Worm (Caenorhabditis elegans): Measurements from ENCODE around the gene flp-17.

flp-17 gene

DNA sequence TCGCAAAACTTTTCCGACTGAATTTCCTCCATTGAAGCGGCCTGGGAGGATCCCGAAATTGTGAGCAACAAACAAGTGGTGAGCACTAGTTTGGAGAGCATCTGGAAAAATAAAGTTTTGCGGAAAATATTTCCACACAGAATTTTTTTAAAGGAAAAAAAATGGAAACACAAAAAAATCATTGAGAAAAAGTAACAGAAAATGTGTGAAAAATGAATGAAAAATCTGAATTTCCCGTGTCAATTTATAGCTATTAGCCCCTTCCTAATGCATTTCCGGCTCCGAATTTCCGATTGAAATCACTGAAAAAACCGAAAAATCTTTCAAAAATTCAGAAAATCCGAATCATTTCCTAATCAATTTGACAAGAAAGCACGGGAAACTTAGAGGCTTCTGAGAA is at the start of gene flp-17:
TSS of gene flp-17 (minus strand) at position 101 of the 400 bp plus-strand sequence.
- TF ChIP-seq ztf-11 (tag; optimal IDR thresholded peaks at IDR 0.05) (no peak), C34F6.9 (tag; optimal IDR thresholded peaks at IDR 0.05) (no peak), ama-1 (optimal IDR thresholded peaks at IDR 0.05) (no peak), ceh-16 (tag; optimal IDR thresholded peaks at IDR 0.05) (no peak), egl-27 (tag; optimal IDR thresholded peaks at IDR 0.05) (no peak), ceh-82 (tag; optimal IDR thresholded peaks at IDR 0.05) (no peak), zag-1 (tag; optimal IDR thresholded peaks at IDR 0.05) (no peak), Y55F3AM.14 (GFP tag; optimal IDR thresholded peaks at IDR 0.05) (no peak), fos-1 (tag; optimal IDR thresholded peaks at IDR 0.05) (no peak), nhr-129 (tag; optimal IDR thresholded peaks at IDR 0.05) (no peak), sma-3 (GFP tag; optimal IDR thresholded peaks at IDR 0.05) (no peak), nhr-6 (tag; optimal IDR thresholded peaks at IDR 0.05) (no peak), aly-2 (tag; optimal IDR thresholded peaks at IDR 0.05) (no peak), gmeb-1 (tag; optimal IDR thresholded peaks at IDR 0.05) (no peak), unc-62 (GFP tag; optimal IDR thresholded peaks at IDR 0.05) (no peak), skn-1 (tag; optimal IDR thresholded peaks at IDR 0.05) (no peak), nhr-21 (tag; optimal IDR thresholded peaks at IDR 0.05) (no peak)

ce11 chrIV:17238951-17239350 is 47.3 kb upstream of the flp-17 start:
- TF ChIP-seq ama-1 (optimal IDR thresholded peaks at IDR 0.05) (no peak), ceh-16 (tag; optimal IDR thresholded peaks at IDR 0.05) (no peak), sma-3 (GFP tag; optimal IDR thresholded peaks at IDR 0.05) (no peak), C34F6.9 (tag; optimal IDR thresholded peaks at IDR 0.05) (no peak), R02D3.7 (tag; optimal IDR thresholded peaks at IDR 0.05) (no peak), peb-1 (tag; optimal IDR thresholded peaks at IDR 0.05) (no peak), gmeb-1 (tag; optimal IDR thresholded peaks at IDR 0.05) (no peak), alr-1 (tag; optimal IDR thresholded peaks at IDR 0.05) (no peak)

DNA sequence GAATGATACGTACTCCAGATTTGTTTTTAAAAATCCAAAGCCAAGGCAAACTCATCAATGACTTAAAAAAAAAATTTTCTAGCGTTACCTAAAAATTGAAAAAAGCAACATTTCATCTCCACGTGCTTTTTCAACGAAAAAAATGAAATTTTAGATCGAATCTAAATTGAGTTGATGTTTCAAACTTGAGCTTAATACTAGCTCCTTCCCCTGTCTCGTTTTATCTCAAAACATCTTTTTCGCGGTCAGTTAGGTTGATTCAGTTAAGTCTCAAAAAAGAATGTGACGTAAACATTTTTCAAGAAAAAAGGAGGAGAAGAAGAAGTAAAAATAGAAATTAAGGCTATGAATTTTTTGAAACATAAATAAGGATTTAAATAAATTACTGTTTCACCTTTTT is 45.3 kb upstream of the flp-17 start:
- no peak for TF ChIP-seq ceh-16 (tag; optimal IDR thresholded peaks at IDR 0.05)
- no peak for TF ChIP-seq sem-4 (tag; optimal IDR thresholded peaks at IDR 0.05)
- TF ChIP-seq alr-1 (tag; optimal IDR thresholded peaks at IDR 0.05), result no peak
- no peak for TF ChIP-seq lin-39 (tag; optimal IDR thresholded peaks at IDR 0.05)
- TF ChIP-seq elt-1 (tag; optimal IDR thresholded peaks at IDR 0.05), result no peak
- no peak for TF ChIP-seq nhr-25 (tag; optimal IDR thresholded peaks at IDR 0.05)
- TF ChIP-seq unc-62 (GFP tag; optimal IDR thresholded peaks at IDR 0.05), result no peak
- TF ChIP-seq dmd-4 (tag; optimal IDR thresholded peaks at IDR 0.05), result no peak
- TF ChIP-seq ceh-82 (tag; optimal IDR thresholded peaks at IDR 0.05), result no peak
- TF ChIP-seq blmp-1 (tag; optimal IDR thresholded peaks at IDR 0.05; ENCODE audit: insufficient read depth), result no peak
- TF ChIP-seq sma-3 (GFP tag; optimal IDR thresholded peaks at IDR 0.05), result no peak
- TF ChIP-seq nhr-21 (tag; optimal IDR thresholded peaks at IDR 0.05), result no peak
- no peak for TF ChIP-seq nhr-129 (tag; optimal IDR thresholded peaks at IDR 0.05)
- no peak for TF ChIP-seq mab-5 (tag; optimal IDR thresholded peaks at IDR 0.05)
- no peak for TF ChIP-seq R02D3.7 (tag; optimal IDR thresholded peaks at IDR 0.05)
- TF ChIP-seq fos-1 (tag; optimal IDR thresholded peaks at IDR 0.05), result no peak
- TF ChIP-seq nhr-23 (tag; optimal IDR thresholded peaks at IDR 0.05), result no peak
- no peak for TF ChIP-seq skn-1 (tag; optimal IDR thresholded peaks at IDR 0.05)

DNA sequence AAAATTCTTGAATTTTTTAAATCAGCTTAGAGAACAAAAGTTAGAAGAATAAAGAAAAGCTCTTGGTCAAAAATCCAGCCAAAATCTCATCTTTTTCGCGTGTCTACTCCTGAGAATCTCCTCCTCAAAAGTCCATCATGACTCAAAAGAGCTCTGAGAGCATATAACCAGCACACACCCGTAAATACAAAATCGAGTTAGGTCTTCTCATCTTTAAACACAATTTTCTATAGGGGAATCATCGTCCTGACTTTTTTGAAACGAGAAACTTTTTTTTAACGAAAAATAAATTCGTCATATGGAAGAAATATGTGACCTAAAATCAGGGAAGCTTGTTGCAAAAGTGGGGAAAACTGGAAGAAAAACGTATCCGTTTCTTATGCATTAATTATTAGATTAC is 41.8 kb upstream of the flp-17 start:
- TF ChIP-seq sem-4 (tag; optimal IDR thresholded peaks at IDR 0.05) (no peak), C34F6.9 (tag; optimal IDR thresholded peaks at IDR 0.05) (peak; percentile 3)

ce11 chrIV:17232899-17233298 is 41.2 kb upstream of the flp-17 start:
- TF ChIP-seq nhr-10 (tag; optimal IDR thresholded peaks at IDR 0.05) (no peak), R02D3.7 (tag; optimal IDR thresholded peaks at IDR 0.05) (no peak), alr-1 (tag; optimal IDR thresholded peaks at IDR 0.05) (no peak), skn-1 (tag; optimal IDR thresholded peaks at IDR 0.05) (no peak)

DNA sequence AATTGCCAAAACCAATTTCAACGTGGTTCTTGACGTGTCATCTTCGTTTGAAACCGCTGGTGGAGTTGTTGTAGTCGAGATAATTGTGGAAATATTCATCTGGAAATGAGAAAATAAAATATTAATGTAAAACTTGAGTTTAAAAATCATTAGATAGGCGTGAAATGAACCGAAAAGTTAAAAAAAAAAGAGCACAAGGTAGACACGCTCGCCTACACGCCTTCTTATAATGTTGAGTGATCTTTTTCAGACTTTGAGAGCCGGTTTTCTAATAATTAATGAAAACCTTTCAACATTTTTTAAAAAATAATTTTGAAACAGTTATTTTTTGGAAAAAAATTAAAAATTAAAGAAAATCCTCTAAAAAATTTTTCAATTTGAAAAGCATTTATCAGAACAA is 39.3 kb upstream of the flp-17 start, which contains the start of gene npr-32:
TSS of gene npr-32 (minus strand) at position 101 of the 400 bp plus-strand sequence.
- TF ChIP-seq nhr-6 (tag; optimal IDR thresholded peaks at IDR 0.05), result no peak
- TF ChIP-seq C34F6.9 (tag; optimal IDR thresholded peaks at IDR 0.05), result no peak
- TF ChIP-seq unc-39 (tag; optimal IDR thresholded peaks at IDR 0.05), result no peak
- no peak for TF ChIP-seq mdl-1 (tag; optimal IDR thresholded peaks at IDR 0.05)
- TF ChIP-seq F13H6.1 (tag; optimal IDR thresholded peaks at IDR 0.05), result no peak
- TF ChIP-seq zag-1 (tag; optimal IDR thresholded peaks at IDR 0.05), result no peak
- no peak for TF ChIP-seq sma-3 (GFP tag; optimal IDR thresholded peaks at IDR 0.05)
- TF ChIP-seq nhr-77 (tag; optimal IDR thresholded peaks at IDR 0.05), result no peak
- no peak for TF ChIP-seq ztf-1 (GFP tag; conservative IDR thresholded peaks at IDR 0.05)
- no peak for TF ChIP-seq elt-1 (tag; optimal IDR thresholded peaks at IDR 0.05)
- no peak for TF ChIP-seq ztf-11 (tag; optimal IDR thresholded peaks at IDR 0.05)
- no peak for TF ChIP-seq dmd-4 (tag; optimal IDR thresholded peaks at IDR 0.05)
- no peak for TF ChIP-seq crh-2 (tag; optimal IDR thresholded peaks at IDR 0.05)
- TF ChIP-seq Y55F3AM.14 (GFP tag; optimal IDR thresholded peaks at IDR 0.05), result no peak
- TF ChIP-seq ama-1 (optimal IDR thresholded peaks at IDR 0.05), result no peak
- TF ChIP-seq R02D3.7 (tag; optimal IDR thresholded peaks at IDR 0.05), result no peak
